Worm (Caenorhabditis elegans) whole organism, young adult: ENCODE data around the gene str-61.

Experiments used
- D2030.7 ChIP-seq: fragments of 200-800 bp; sonication (Bioruptor generic); IDR thresholded peaks from 2 replicates; pipeline ENCODE4 v1.3.6; 2022; ENCODE audit warnings: missing genetic modification reagents, missing genetic modification characterization, missing compliant biosample characterization
- ets-4 ChIP-seq: fragments of 200-800 bp; sonication (Bioruptor generic); optimal IDR thresholded peaks from 2 replicates; lab custom pipeline; 2018; ENCODE audit warnings: mild to moderate bottlenecking, missing genetic modification characterization, missing compliant biosample characterization
- hlh-26 ChIP-seq: fragments of 200-800 bp; sonication (Bioruptor generic); conservative IDR thresholded peaks from 2 replicates; pipeline ENCODE4 v1.3.6; 2022; ENCODE audit warnings: missing genetic modification reagents, missing genetic modification characterization, missing compliant biosample characterization
- lsy-27 ChIP-seq: sonication (generic microtip); optimal IDR thresholded peaks from 2 replicates; lab custom pipeline; 2017; ENCODE audit warnings: missing genetic modification characterization, mild to moderate bottlenecking, missing compliant biosample characterization, antibody characterized with exemption, missing genotype, borderline replicate concordance; ENCODE audit not compliant: insufficient read depth
- tbp1 ChIP-seq: fragments of 200-800 bp; sonication (Bioruptor generic); optimal IDR thresholded peaks from 2 replicates; lab custom pipeline; 2018; ENCODE audit warnings: mild to moderate bottlenecking, missing genetic modification characterization, missing compliant biosample characterization
- tbx-9 ChIP-seq: sonication (generic microtip); optimal IDR thresholded peaks from 2 replicates; lab custom pipeline; 2016; ENCODE audit warnings: borderline replicate concordance, missing genetic modification characterization, inconsistent platforms, missing compliant biosample characterization
- unc-130 ChIP-seq: sonication (generic microtip); optimal IDR thresholded peaks from 2 replicates; lab custom pipeline; 2016; ENCODE audit warnings: missing genetic modification reagents, missing genetic modification characterization, missing compliant biosample characterization
- zim-3 ChIP-seq: sonication (generic microtip); optimal IDR thresholded peaks from 2 replicates; lab custom pipeline; 2017; ENCODE audit warnings: mild to moderate bottlenecking, missing genetic modification characterization, moderate library complexity, missing compliant biosample characterization

ce11 chrV:16713797-16714196, 42.7 kb upstream of the str-61 start:
- TF ChIP-seq zim-3 (tag; lab: Kevin White, UChicago) (no peak), lsy-27 (tag; lab: Kevin White, UChicago) (no peak), hlh-26 (GFP tag; lab: Robert Waterston, UW) (no peak), unc-130 (GFP tag; lab: Kevin White, UChicago) (no peak), ets-4 (GFP tag; lab: Kevin White, UChicago) (no peak), tbp1 (GFP tag; lab: Kevin White, UChicago) (no peak), tbx-9 (tag; lab: Kevin White, UChicago) (no peak), D2030.7 (no peak)
